Worm (Caenorhabditis elegans) whole organism, young adult: ENCODE results near the gene sel-9.
A peak's percentile ranks its signal among the peaks of the same experiment; 100 is the strongest.

ENCODE experiments used
- B0019.2 ChIP-seq: fragments of 200-800 bp; sonication (Bioruptor generic); conservative IDR thresholded peaks from 2 replicates; pipeline ENCODE4 v1.3.6; 2022; ENCODE audit warnings: missing genetic modification reagents, missing genetic modification characterization, missing compliant biosample characterization
- B0035.1 ChIP-seq: sonication (generic microtip); optimal IDR thresholded peaks from 2 replicates; lab custom pipeline; 2016; ENCODE audit warnings: missing genetic modification characterization, mild to moderate bottlenecking, missing compliant biosample characterization, missing genotype, missing genetic modification reagents
- B0261.1 ChIP-seq: sonication (generic microtip); optimal IDR thresholded peaks from 2 replicates; lab custom pipeline; 2016; ENCODE audit warnings: mild to moderate bottlenecking, missing genetic modification characterization, moderate library complexity, missing compliant biosample characterization
- D2030.7 ChIP-seq: fragments of 200-800 bp; sonication (Bioruptor generic); IDR thresholded peaks from 2 replicates; pipeline ENCODE4 v1.3.6; 2022; ENCODE audit warnings: missing genetic modification reagents, missing genetic modification characterization, missing compliant biosample characterization
- F10E7.11 ChIP-seq: sonication (generic microtip); optimal IDR thresholded peaks from 2 replicates; lab custom pipeline; 2017; ENCODE audit warnings: mild to moderate bottlenecking, missing genetic modification characterization, moderate library complexity, missing compliant biosample characterization
- F33H1.4 ChIP-seq: fragments of 200-800 bp; sonication (Bioruptor generic); IDR thresholded peaks from 2 replicates; pipeline ENCODE4 v1.3.6; 2022; ENCODE audit warnings: missing genetic modification reagents, missing genetic modification characterization, missing compliant biosample characterization
- F37B4.10 ChIP-seq: fragments of 200-800 bp; sonication (Bioruptor generic); IDR thresholded peaks from 2 replicates; pipeline ENCODE4 v1.3.6; 2022; ENCODE audit warnings: missing genetic modification characterization, missing compliant biosample characterization
- F39B2.1 ChIP-seq: fragments of 200-800 bp; sonication (Bioruptor generic); IDR thresholded peaks from 2 replicates; pipeline ENCODE4 v1.3.6; 2022; ENCODE audit warnings: missing genetic modification reagents, missing genetic modification characterization, missing compliant biosample characterization
- Y53F4B.3 ChIP-seq: fragments of 200-800 bp; sonication (Bioruptor generic); IDR thresholded peaks from 2 replicates; pipeline ENCODE4 v1.3.6; 2022; ENCODE audit warnings: missing genetic modification reagents, missing genetic modification characterization, missing compliant biosample characterization
- Y53G8AR.9 ChIP-seq: fragments of 200-800 bp; sonication (Bioruptor generic); conservative IDR thresholded peaks from 2 replicates; pipeline ENCODE4 v1.3.6; 2022; ENCODE audit warnings: missing genetic modification reagents, missing genetic modification characterization, missing compliant biosample characterization
- Y95B8A.8 ChIP-seq: fragments of 200-800 bp; sonication (Bioruptor generic); IDR thresholded peaks from 2 replicates; pipeline ENCODE4 v1.3.6; 2022; ENCODE audit warnings: missing genetic modification reagents, missing genetic modification characterization, missing compliant biosample characterization
- ama-1 ChIP-seq, 3 experiments: fragments of 150-350 bp in 1 of 3; sonication (generic microtip) in 2 of 3; optimal IDR thresholded peaks; 2 replicates each; lab custom pipeline; 2014 to 2018; ENCODE audit warnings: missing biosample characterization in 2 of 3, missing genetic modification characterization in 2 of 3, missing genetic modification reagents in 2 of 3
- aptf-2 ChIP-seq: fragments of 200-800 bp; sonication (Bioruptor generic); conservative IDR thresholded peaks from 2 replicates; pipeline ENCODE4 v1.3.6; 2022; ENCODE audit warnings: missing genetic modification reagents, missing genetic modification characterization, missing compliant biosample characterization
- aptf-3 ChIP-seq: fragments of 200-800 bp; sonication (Bioruptor generic); IDR thresholded peaks from 2 replicates; pipeline ENCODE4 v1.3.6; 2022; ENCODE audit warnings: missing genetic modification characterization, missing compliant biosample characterization
- attf-5 ChIP-seq: fragments of 200-800 bp; sonication (Bioruptor generic); optimal IDR thresholded peaks from 2 replicates; lab custom pipeline; 2018; ENCODE audit warnings: mild to moderate bottlenecking, missing genetic modification characterization, missing compliant biosample characterization
- cebp-1 ChIP-seq, 2 experiments: fragments of 200-800 bp in 1 of 2; sonication (Bioruptor generic) in 1 of 2; sonication (generic microtip) in 1 of 2; IDR thresholded peaks in 1 of 2; optimal IDR thresholded peaks in 1 of 2; 2 replicates each; pipeline versions ENCODE4 v1.3.6 to Lab custom; 2017 to 2022; ENCODE audit warnings: missing compliant biosample characterization in 2 of 2, missing genetic modification characterization in 2 of 2, mild to moderate bottlenecking in 1 of 2, missing genetic modification reagents in 1 of 2, moderate library complexity in 1 of 2
- cebp-2 ChIP-seq: fragments of 200-800 bp; sonication (Bioruptor generic); IDR thresholded peaks from 2 replicates; pipeline ENCODE4 v1.3.6; 2022; ENCODE audit warnings: missing genetic modification characterization, missing compliant biosample characterization
- ceh-100 ChIP-seq: fragments of 200-800 bp; sonication (Bioruptor generic); IDR thresholded peaks from 2 replicates; pipeline ENCODE4 v1.3.6; 2022; ENCODE audit warnings: missing genetic modification reagents, missing genetic modification characterization, missing compliant biosample characterization
- ceh-40 ChIP-seq: fragments of 200-800 bp; sonication (Bioruptor generic); IDR thresholded peaks from 2 replicates; pipeline ENCODE4 v1.3.6; 2022; ENCODE audit warnings: missing genetic modification characterization, missing compliant biosample characterization
- ceh-58 ChIP-seq: fragments of 200-800 bp; sonication (Bioruptor generic); IDR thresholded peaks from 2 replicates; pipeline ENCODE4 v1.3.6; 2022; ENCODE audit warnings: missing genetic modification characterization, missing compliant biosample characterization
- egl-18 ChIP-seq: fragments of 200-800 bp; sonication (Bioruptor generic); IDR thresholded peaks from 2 replicates; pipeline ENCODE4 v1.3.6; 2022; ENCODE audit warnings: missing genetic modification reagents, missing genetic modification characterization, missing compliant biosample characterization
- egrh-3 ChIP-seq: fragments of 200-800 bp; sonication (Bioruptor generic); IDR thresholded peaks from 2 replicates; pipeline ENCODE4 v1.3.6; 2022; ENCODE audit warnings: missing genetic modification reagents, missing genetic modification characterization, missing compliant biosample characterization
- ekl-4 ChIP-seq: fragments of 200-800 bp; sonication (Bioruptor generic); IDR thresholded peaks from 2 replicates; pipeline ENCODE4 v1.3.6; 2022; ENCODE audit warnings: missing genetic modification reagents, missing genetic modification characterization, missing compliant biosample characterization
- hlh-12 ChIP-seq: sonication (generic microtip); optimal IDR thresholded peaks from 2 replicates; lab custom pipeline; 2016; ENCODE audit warnings: missing genetic modification characterization, missing compliant biosample characterization
- hmg-1.2 ChIP-seq: fragments of 200-800 bp; sonication (Bioruptor generic); IDR thresholded peaks from 2 replicates; pipeline ENCODE4 v1.3.6; 2022; ENCODE audit warnings: missing genetic modification reagents, missing genetic modification characterization, missing compliant biosample characterization
- hmg-20 ChIP-seq: fragments of 200-800 bp; sonication (Bioruptor generic); IDR thresholded peaks from 2 replicates; pipeline ENCODE4 v1.3.6; 2022; ENCODE audit warnings: missing genetic modification reagents, missing genetic modification characterization, missing compliant biosample characterization
- let-526 ChIP-seq: fragments of 200-800 bp; sonication (Bioruptor generic); IDR thresholded peaks from 2 replicates; pipeline ENCODE4 v1.3.6; 2022; ENCODE audit warnings: missing genetic modification reagents, missing genetic modification characterization, missing compliant biosample characterization
- lin-40 ChIP-seq: sonication (generic microtip); optimal IDR thresholded peaks from 2 replicates; lab custom pipeline; 2016; ENCODE audit warnings: missing genetic modification characterization, mild to moderate bottlenecking, missing compliant biosample characterization, missing genotype, missing genetic modification reagents
- lin-54 ChIP-seq: fragments of 200-800 bp; sonication (Bioruptor generic); optimal IDR thresholded peaks from 2 replicates; lab custom pipeline; 2018; ENCODE audit warnings: mild to moderate bottlenecking, missing genetic modification characterization, missing compliant biosample characterization
- lsl-1 ChIP-seq: fragments of 200-800 bp; sonication (Bioruptor generic); optimal IDR thresholded peaks from 2 replicates; lab custom pipeline; 2018; ENCODE audit warnings: mild to moderate bottlenecking, missing genetic modification characterization, moderate library complexity, missing compliant biosample characterization
- madf-3 ChIP-seq: fragments of 200-800 bp; sonication (Bioruptor generic); IDR thresholded peaks from 2 replicates; pipeline ENCODE4 v1.3.6; 2022; ENCODE audit warnings: missing genetic modification reagents, missing genetic modification characterization, missing compliant biosample characterization
- madf-8 ChIP-seq: fragments of 200-800 bp; sonication (Bioruptor generic); conservative IDR thresholded peaks from 2 replicates; pipeline ENCODE4 v1.3.6; 2022; ENCODE audit warnings: missing genetic modification reagents, missing genetic modification characterization, missing compliant biosample characterization
- nfyb-1 ChIP-seq: fragments of 200-800 bp; sonication (Bioruptor generic); IDR thresholded peaks from 2 replicates; pipeline ENCODE4 v1.3.6; 2022; ENCODE audit warnings: missing genetic modification reagents, missing genetic modification characterization, missing compliant biosample characterization
- nhr-179 ChIP-seq: sonication (generic microtip); optimal IDR thresholded peaks from 2 replicates; lab custom pipeline; 2016; ENCODE audit warnings: mild to moderate bottlenecking, missing genetic modification characterization, missing compliant biosample characterization
- nhr-27 ChIP-seq: fragments of 200-800 bp; sonication (Bioruptor generic); optimal IDR thresholded peaks from 2 replicates; lab custom pipeline; 2018; ENCODE audit warnings: mild to moderate bottlenecking, missing genetic modification characterization, moderate library complexity, missing compliant biosample characterization
- nhr-80 ChIP-seq: sonication (generic microtip); optimal IDR thresholded peaks from 2 replicates; lab custom pipeline; 2016; ENCODE audit warnings: missing genetic modification characterization, missing compliant biosample characterization
- rec-8 ChIP-seq, 2 experiments: sonication (generic microtip); optimal IDR thresholded peaks; 2 replicates each; lab custom pipeline; 2016; ENCODE audit warnings: mild to moderate bottlenecking in 2 of 2, missing genetic modification characterization in 2 of 2, missing genetic modification reagents in 2 of 2, missing genotype in 2 of 2, missing biosample characterization in 1 of 2, missing compliant biosample characterization in 1 of 2, moderate library complexity in 1 of 2
- sea-2 ChIP-seq: fragments of 200-800 bp; sonication (Bioruptor generic); IDR thresholded peaks from 2 replicates; pipeline ENCODE4 v1.3.6; 2022; ENCODE audit warnings: missing genetic modification characterization, missing compliant biosample characterization
- tlf-1 ChIP-seq: fragments of 200-800 bp; sonication (Bioruptor generic); optimal IDR thresholded peaks from 2 replicates; lab custom pipeline; 2018; ENCODE audit warnings: mild to moderate bottlenecking, missing genetic modification characterization, missing compliant biosample characterization
- unc-62 ChIP-seq: fragments of 150-350 bp; optimal IDR thresholded peaks from 2 replicates; lab custom pipeline; 2014; ENCODE audit warnings: missing biosample characterization, missing genetic modification reagents, missing genetic modification characterization
- ztf-18 ChIP-seq: sonication (generic microtip); optimal IDR thresholded peaks from 2 replicates; lab custom pipeline; 2016; ENCODE audit warnings: missing genotype, mild to moderate bottlenecking, missing genetic modification characterization, missing compliant biosample characterization
- ztf-28 ChIP-seq: fragments of 200-800 bp; sonication (Bioruptor generic); IDR thresholded peaks from 2 replicates; pipeline ENCODE4 v1.3.6; 2022; ENCODE audit warnings: missing genetic modification reagents, missing genetic modification characterization, missing compliant biosample characterization

Gene sel-9

ce11 chrV:8342416-8342815, 40.0 kb upstream of the sel-9 start:
- TF ChIP-seq sea-2 (no peak), B0035.1 (tag; lab: Kevin White, UChicago) (no peak), unc-62 (GFP tag; lab: Kevin White, UChicago) (no peak)

DNA sequence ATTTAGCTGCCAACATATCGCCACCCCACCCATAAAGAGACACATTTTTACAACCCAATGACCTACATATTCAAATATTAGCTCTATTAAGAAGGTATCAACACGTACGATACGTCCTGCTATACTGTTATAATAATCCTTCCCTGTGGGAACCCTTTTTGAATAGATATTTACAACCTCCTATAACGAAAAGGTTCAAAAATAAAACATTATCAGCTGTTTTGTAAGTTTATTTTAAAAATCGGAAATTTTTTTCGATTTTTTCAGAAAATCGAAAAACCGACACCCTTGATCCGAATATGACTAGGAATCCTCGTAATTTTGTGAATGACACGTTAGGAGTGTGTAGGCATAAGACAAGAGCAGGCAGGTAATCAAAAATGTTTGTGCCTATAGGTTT, 38.5 kb upstream of the sel-9 start, which contains the start of gene C08D8.7:
Gene C08D8.7, plus strand, starts transcription at position 301 of the 400 bp plus-strand sequence.
- TF ChIP-seq aptf-2 (GFP tag; lab: Robert Waterston, UW): 0 out of 2 replicates have a peak, but pooled peaks have one; percentile 48

ce11 chrV:8335620-8336019, 33.2 kb upstream of the sel-9 start:
- TF ChIP-seq Y53F4B.3 (GFP tag; lab: Robert Waterston, UW): no peak
- TF ChIP-seq lin-40 (tag; lab: Kevin White, UChicago): no peak
- TF ChIP-seq cebp-1 (GFP tag; IDR thresholded peaks at IDR 0.05; lab: Robert Waterston, UW): peak; percentile 51; the same call in 1 of the 2 replicates
- peak; percentile 78 for TF ChIP-seq cebp-1 (tag; optimal IDR thresholded peaks at IDR 0.05; lab: Kevin White, UChicago)
- TF ChIP-seq ztf-18 (tag; lab: Kevin White, UChicago): no peak
- no peak for TF ChIP-seq lin-54 (GFP tag; lab: Kevin White, UChicago)
- TF ChIP-seq, all 124 proteins: peak for 1

ce11 chrV:8334360-8334759, 32.0 kb upstream of the sel-9 start, which contains the start of gene tmd-2:
TSS of gene tmd-2 (plus strand) at chrV:8334660.
- TF ChIP-seq hmg-1.2 (no peak), rec-8 (tag; optimal IDR thresholded peaks at IDR 0.05; lab: Kevin White, UChicago) (no peak), attf-5 (GFP tag; lab: Kevin White, UChicago) (no peak), madf-8 (no peak), lsl-1 (no peak), hlh-12 (tag; lab: Kevin White, UChicago) (no peak), tlf-1 (no peak), nhr-80 (tag; lab: Kevin White, UChicago) (no peak), Y53G8AR.9 (GFP tag; lab: Robert Waterston, UW) (no peak), F10E7.11 (tag; lab: Kevin White, UChicago) (no peak), cebp-2 (GFP tag; lab: Robert Waterston, UW) (no peak), nhr-179 (no peak), nfyb-1 (GFP tag; lab: Robert Waterston, UW) (no peak), ekl-4 (no peak), B0261.1 (tag; lab: Kevin White, UChicago) (no peak), ama-1 (optimal IDR thresholded peaks at IDR 0.05; lab: Kevin White, UChicago) (no peak), ama-1 (GFP tag; optimal IDR thresholded peaks at IDR 0.05; lab: Kevin White, UChicago) (no peak), nhr-27 (tag; lab: Kevin White, UChicago) (no peak), Y95B8A.8 (no peak)

- 0 out of 2 replicates have a peak, but pooled peaks have one; percentile 63 for TF ChIP-seq egl-18
- TF ChIP-seq B0019.2: peak; percentile 40; the same call in 1 of the 2 replicates
- peak; percentile 16; the same call in 1 of the 2 replicates for TF ChIP-seq D2030.7 (GFP tag; lab: Robert Waterston, UW)
- TF ChIP-seq cebp-2 (GFP tag; lab: Robert Waterston, UW): peak; percentile 77; the same call in 1 of the 2 replicates
- TF ChIP-seq F37B4.10: 0 out of 2 replicates have a peak, but pooled peaks have one; percentile 82
- TF ChIP-seq ceh-58 (GFP tag; lab: Robert Waterston, UW): 0 out of 2 replicates have a peak, but pooled peaks have one; percentile 18
- TF ChIP-seq egrh-3 (GFP tag; lab: Robert Waterston, UW): peak; percentile 70
- TF ChIP-seq madf-3 (GFP tag; lab: Robert Waterston, UW): peak; percentile 80; the same call in 1 of the 2 replicates
- 0 out of 2 replicates have a peak, but pooled peaks have one; percentile 70 for TF ChIP-seq let-526 (GFP tag; lab: Robert Waterston, UW)
- 0 out of 2 replicates have a peak, but pooled peaks have one; percentile 15 for TF ChIP-seq ceh-100
- TF ChIP-seq ztf-28 (GFP tag; lab: Robert Waterston, UW): 0 out of 2 replicates have a peak, but pooled peaks have one; percentile 49
- TF ChIP-seq F33H1.4 (GFP tag; lab: Robert Waterston, UW): 0 out of 2 replicates have a peak, but pooled peaks have one; percentile 25
- TF ChIP-seq ceh-40 (GFP tag; lab: Robert Waterston, UW): peak; percentile 85
- TF ChIP-seq F39B2.1: 0 out of 2 replicates have a peak, but pooled peaks have one; percentile 60
- TF ChIP-seq aptf-3 (GFP tag; lab: Robert Waterston, UW): 0 out of 2 replicates have a peak, but pooled peaks have one; percentile 84
- 0 out of 2 replicates have a peak, but pooled peaks have one; percentile 28 for TF ChIP-seq hmg-20
These were observed 27.0 kb upstream of the sel-9 start for ce11 chrV:8329390-8329789.
